Worm (Caenorhabditis elegans) whole organism, mixed stage, embryonic: ENCODE results near the gene plc-4.

Experiments
- ceh-39 ChIP-seq: fragments of 150-350 bp; optimal IDR thresholded peaks from 2 replicates; lab custom pipeline; 2014; ENCODE audit warnings: missing biosample characterization, missing genetic modification characterization
- elt-3 ChIP-seq: fragments of 150-350 bp; optimal IDR thresholded peaks from 2 replicates; lab custom pipeline; 2014; ENCODE audit warnings: missing biosample characterization, missing genetic modification characterization
- mep-1 ChIP-seq: fragments of 150-350 bp; optimal IDR thresholded peaks from 2 replicates; lab custom pipeline; 2017; ENCODE audit warnings: missing biosample characterization, missing genetic modification reagents, missing genetic modification characterization, inconsistent platforms
- nhr-237 ChIP-seq: fragments of 150-350 bp; optimal IDR thresholded peaks from 2 replicates; lab custom pipeline; 2014; ENCODE audit warnings: missing biosample characterization, missing genetic modification characterization
- nhr-28 ChIP-seq: fragments of 150-350 bp; optimal IDR thresholded peaks from 2 replicates; lab custom pipeline; 2014; ENCODE audit warnings: missing biosample characterization, missing genetic modification characterization
- snpc-4 ChIP-seq: fragments of 150-350 bp; optimal IDR thresholded peaks from 2 replicates; lab custom pipeline; 2014; ENCODE audit warnings: missing biosample characterization, missing genetic modification characterization
- unc-62 ChIP-seq: fragments of 150-350 bp; optimal IDR thresholded peaks from 2 replicates; lab custom pipeline; 2014; ENCODE audit warnings: missing biosample characterization, missing genetic modification reagents, missing genetic modification characterization
- ztf-11 ChIP-seq: fragments of 150-350 bp; optimal IDR thresholded peaks from 2 replicates; lab custom pipeline; 2014; ENCODE audit warnings: missing biosample characterization, missing genetic modification characterization

DNA sequence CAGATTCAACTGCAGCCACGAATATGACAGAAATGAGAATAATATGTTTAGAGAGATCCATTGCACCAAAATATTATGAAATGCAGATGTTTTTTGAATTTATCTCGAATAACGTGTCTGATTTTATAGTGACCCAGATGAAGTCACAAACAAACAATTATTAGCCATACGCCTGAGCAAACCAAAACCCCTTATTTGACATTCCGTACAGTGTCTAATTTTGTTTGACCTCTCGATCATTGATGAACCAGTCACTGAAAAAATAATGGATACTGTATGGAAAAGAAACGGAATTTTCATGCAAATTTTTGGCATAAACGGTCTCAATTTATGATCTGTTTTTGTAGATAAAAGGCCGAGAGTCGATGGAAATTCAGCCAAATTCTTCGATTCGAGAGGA lies 3.7 kb upstream of the plc-4 start, which contains the start of the genes R05G6.9 and R05G6.3:
- no peak for TF ChIP-seq mep-1 (tag; lab: Kevin White, UChicago)
- TF ChIP-seq nhr-237 (tag; lab: Kevin White, UChicago): no peak
- no peak for TF ChIP-seq unc-62 (GFP tag; lab: Kevin White, UChicago)
- TF ChIP-seq nhr-28 (tag; lab: Kevin White, UChicago): no peak
- TF ChIP-seq elt-3: no peak
- no peak for TF ChIP-seq ceh-39
- no peak for TF ChIP-seq ztf-11 (tag; lab: Kevin White, UChicago)
- TF ChIP-seq snpc-4 (tag; lab: Kevin White, UChicago): no peak
